Fruit fly (Drosophila melanogaster) S2 (cell line): ENCODE data around the gene Unr.

Source experiments
- CG8478 ChIP-seq: fragments of >200 bp; optimal IDR thresholded peaks from 2 replicates; lab custom pipeline; 2018
- CTCF ChIP-seq, 2 experiments: fragments of >200 bp; optimal IDR thresholded peaks; 2 replicates each; lab custom pipeline; 2018

- TF ChIP-seq CG8478 (lab: Kevin White, UChicago): no peak
- no peak for TF ChIP-seq CTCF (optimal IDR thresholded peaks at IDR 0.05; lab: Kevin White, UChicago)
Observed at dm6 chr3L:8398763-8399445, 43.3 kb downstream of the Unr start.
